Worm (Caenorhabditis elegans) whole organism, L3 larva: ENCODE data around the gene ZC443.1.

ENCODE experiments used
- aly-2 ChIP-seq: fragments of 150-350 bp; optimal IDR thresholded peaks from 2 replicates; lab custom pipeline; 2014; ENCODE audit warnings: missing biosample characterization, missing genetic modification characterization
- elt-1 ChIP-seq: fragments of 150-350 bp; optimal IDR thresholded peaks from 2 replicates; lab custom pipeline; 2014; ENCODE audit warnings: missing biosample characterization, missing genetic modification characterization
- jun-1 ChIP-seq: fragments of 150-350 bp; optimal IDR thresholded peaks from 2 replicates; lab custom pipeline; 2014; ENCODE audit warnings: missing biosample characterization, missing genetic modification reagents, missing genetic modification characterization
- nhr-237 ChIP-seq: fragments of 150-350 bp; optimal IDR thresholded peaks from 2 replicates; lab custom pipeline; 2014; ENCODE audit warnings: missing biosample characterization, missing genetic modification characterization
- pqm-1 ChIP-seq: fragments of 150-350 bp; optimal IDR thresholded peaks from 2 replicates; lab custom pipeline; 2017; ENCODE audit warnings: missing biosample characterization, missing genetic modification characterization, inconsistent platforms
- ztf-11 ChIP-seq: fragments of 150-350 bp; optimal IDR thresholded peaks from 2 replicates; lab custom pipeline; 2014; ENCODE audit warnings: missing biosample characterization, missing genetic modification characterization

DNA sequence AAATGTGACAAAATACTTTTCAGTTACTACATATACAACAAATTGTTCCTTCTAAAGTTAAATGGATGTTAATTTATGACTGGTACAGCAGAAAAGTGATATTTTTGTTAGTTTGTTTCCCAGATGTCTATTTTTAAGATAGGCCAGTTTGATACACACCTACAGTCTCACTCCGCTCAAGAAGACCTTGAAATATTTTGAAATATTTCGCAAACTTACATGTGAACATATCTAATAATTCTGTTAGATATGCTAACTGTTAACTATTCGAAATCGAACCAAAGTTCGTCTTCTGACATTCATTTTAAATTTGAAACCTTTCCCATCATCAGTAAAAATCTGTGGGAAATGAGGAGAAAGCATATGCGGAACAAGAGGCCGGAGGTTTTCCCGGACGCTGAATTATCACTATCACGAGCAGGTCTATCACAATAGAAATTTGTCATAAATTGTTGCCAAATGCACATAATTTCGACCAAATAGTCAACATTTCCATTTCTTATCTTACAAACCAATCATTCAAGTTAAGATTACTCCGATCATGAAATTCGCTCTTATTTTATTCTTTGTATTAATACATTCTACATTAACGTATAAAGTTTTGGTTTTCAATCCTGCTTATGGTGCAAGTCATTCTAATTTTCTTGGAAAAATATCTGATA lies 10.0 kb upstream of the ZC443.1 start, which contains the start of the genes ZC443.4 and ugt-18:
- TF ChIP-seq aly-2 (tag; lab: Kevin White, UChicago) (no peak), nhr-237 (no peak), elt-1 (tag; lab: Kevin White, UChicago) (no peak), jun-1 (tag; lab: Kevin White, UChicago) (peak; percentile 65), ztf-11 (tag; lab: Kevin White, UChicago) (no peak), pqm-1 (tag; lab: Kevin White, UChicago) (peak; percentile 68)
